Worm (Caenorhabditis elegans) whole organism, early embryonic: Measurements from ENCODE around the gene mog-5.
A peak's percentile ranks its signal among the peaks of the same experiment; 100 is the strongest.

ENCODE experiments used
- flt-1 ChIP-seq: fragments of 200-800 bp; sonication (Bioruptor generic); IDR thresholded peaks from 2 replicates; pipeline ENCODE4 v1.3.6; 2022; ENCODE audit warnings: missing genetic modification characterization, missing compliant biosample characterization
- pes-1 ChIP-seq: fragments of 200-800 bp; sonication (Bioruptor generic); IDR thresholded peaks from 2 replicates; pipeline ENCODE4 v1.3.6; 2022; ENCODE audit warnings: missing genetic modification reagents, missing genetic modification characterization, missing compliant biosample characterization

- TF ChIP-seq pes-1 (GFP tag; lab: Robert Waterston, UW) (peak; percentile 66), flt-1 (no peak)
Measured at ce11 chrII:5389831-5390323, 9.5 kb upstream of the mog-5 start, which contains the start of gene ndx-6.
